Worm (Caenorhabditis elegans): ENCODE measurements around the gene M6.11.

Gene M6.11

ce11 chrX:680920-681319 is 39.6 kb upstream of the M6.11 start, which contains the start of gene T19D7.7:
T19D7.7 (minus strand) TSS chrX:681020.
- TF ChIP-seq sptf-2 (GFP tag; optimal IDR thresholded peaks at IDR 0.05) (no peak), lsl-1 (GFP tag; optimal IDR thresholded peaks at IDR 0.05) (no peak), dpl-1 (GFP tag; optimal IDR thresholded peaks at IDR 0.05) (no peak), ztf-18 (tag; optimal IDR thresholded peaks at IDR 0.05) (no peak), chd-7 (tag; optimal IDR thresholded peaks at IDR 0.05) (no peak), let-526 (GFP tag; IDR thresholded peaks at IDR 0.05) (no peak), him-1 (tag; optimal IDR thresholded peaks at IDR 0.05) (no peak), die-1 (tag; optimal IDR thresholded peaks at IDR 0.05) (no peak), F22D6.2 (tag; optimal IDR thresholded peaks at IDR 0.05) (no peak), lin-35 (GFP tag; optimal IDR thresholded peaks at IDR 0.05) (no peak), K11D2.4 (GFP tag; IDR thresholded peaks at IDR 0.05) (no peak), dpff-1 (tag; optimal IDR thresholded peaks at IDR 0.05) (no peak), mcd-1 (GFP tag; IDR thresholded peaks at IDR 0.05) (no peak), hlh-26 (GFP tag; conservative IDR thresholded peaks at IDR 0.05) (no peak), hlh-12 (tag; optimal IDR thresholded peaks at IDR 0.05) (no peak), cebp-1 (GFP tag; IDR thresholded peaks at IDR 0.05) (no peak), cebp-1 (tag; optimal IDR thresholded peaks at IDR 0.05) (no peak), rcor-1 (GFP tag; IDR thresholded peaks at IDR 0.05) (no peak), ceh-40 (GFP tag; IDR thresholded peaks at IDR 0.05) (no peak)

ce11 chrX:671807-672206 is 30.5 kb upstream of the M6.11 start, which contains the start of gene lgc-32:
lgc-32 (plus strand) TSS chrX:672107.
- TF ChIP-seq C17E4.6 (GFP tag; IDR thresholded peaks at IDR 0.05) (no peak), Y53F4B.3 (GFP tag; IDR thresholded peaks at IDR 0.05) (no peak)

ce11 chrX:670603-671002 is 29.3 kb upstream of the M6.11 start, which contains the start of gene T19D7.6:
T19D7.6 (minus strand) TSS chrX:670800.
- TF ChIP-seq unc-130 (GFP tag; optimal IDR thresholded peaks at IDR 0.05) (no peak), unc-62 (GFP tag; optimal IDR thresholded peaks at IDR 0.05) (peak; percentile 43), nhr-80 (tag; optimal IDR thresholded peaks at IDR 0.05) (peak; percentile 92), pbrm-1 (GFP tag; IDR thresholded peaks at IDR 0.05) (no peak), nfya-1 (tag; optimal IDR thresholded peaks at IDR 0.05; ENCODE audit: borderline replicate concordance, insufficient read depth) (no peak), K12H6.12 (tag; optimal IDR thresholded peaks at IDR 0.05) (no peak)

ce11 chrX:666125-666524 is 24.8 kb upstream of the M6.11 start, which contains the start of gene T19D7.5:
T19D7.5 (minus strand) TSS chrX:666225.
- no peak for TF ChIP-seq aptf-3 (GFP tag; IDR thresholded peaks at IDR 0.05)
- no peak for TF ChIP-seq hmg-1.2 (GFP tag; IDR thresholded peaks at IDR 0.05)
- TF ChIP-seq hlh-26 (GFP tag; conservative IDR thresholded peaks at IDR 0.05): no peak
- no peak for TF ChIP-seq rpc-1 (optimal IDR thresholded peaks at IDR 0.05)
- TF ChIP-seq rpc-1 (tag; optimal IDR thresholded peaks at IDR 0.05): no peak
- no peak for TF ChIP-seq B0019.2 (GFP tag; conservative IDR thresholded peaks at IDR 0.05)
- TF ChIP-seq nfya-2 (GFP tag; IDR thresholded peaks at IDR 0.05): no peak
- TF ChIP-seq attf-5 (GFP tag; optimal IDR thresholded peaks at IDR 0.05): no peak
- TF ChIP-seq sptf-2 (GFP tag; optimal IDR thresholded peaks at IDR 0.05): no peak
- TF ChIP-seq egl-44 (GFP tag; IDR thresholded peaks at IDR 0.05): no peak
- TF ChIP-seq ztf-3 (GFP tag; optimal IDR thresholded peaks at IDR 0.05): no peak
